Worm (Caenorhabditis elegans) whole organism, mixed stage, embryonic: ENCODE results near the gene C17H11.4.
A peak's percentile ranks its signal among the peaks of the same experiment; 100 is the strongest.

Source experiments
- M03D4.4 ChIP-seq: sonication (generic microtip); optimal IDR thresholded peaks from 2 replicates; lab custom pipeline; 2017; ENCODE audit warnings: mild to moderate bottlenecking, missing genetic modification characterization, missing compliant biosample characterization
- bed-3 ChIP-seq: fragments of 200-800 bp; sonication (Bioruptor generic); optimal IDR thresholded peaks from 3 replicates; lab custom pipeline; 2018; ENCODE audit warnings: mild to moderate bottlenecking, missing genetic modification characterization, moderate library complexity, missing compliant biosample characterization
- blmp-1 ChIP-seq: fragments of 150-350 bp; optimal IDR thresholded peaks from 2 replicates; lab custom pipeline; 2014; ENCODE audit warnings: missing biosample characterization, missing genetic modification characterization
- ceh-39 ChIP-seq: fragments of 150-350 bp; optimal IDR thresholded peaks from 2 replicates; lab custom pipeline; 2014; ENCODE audit warnings: missing biosample characterization, missing genetic modification characterization
- ceh-43 ChIP-seq: fragments of 200-800 bp; sonication (Bioruptor generic); optimal IDR thresholded peaks from 2 replicates; lab custom pipeline; 2018; ENCODE audit warnings: mild to moderate bottlenecking, missing genetic modification characterization, moderate library complexity, missing compliant biosample characterization
- ceh-83 ChIP-seq: fragments of 200-800 bp; sonication (Bioruptor generic); optimal IDR thresholded peaks from 2 replicates; lab custom pipeline; 2018; ENCODE audit warnings: mild to moderate bottlenecking, missing genetic modification characterization, missing compliant biosample characterization
- ces-1 ChIP-seq: fragments of 150-350 bp; optimal IDR thresholded peaks from 2 replicates; lab custom pipeline; 2014; ENCODE audit warnings: missing biosample characterization, missing genetic modification reagents, missing genetic modification characterization
- cnd-1 ChIP-seq: fragments of 200-800 bp; sonication (Bioruptor generic); optimal IDR thresholded peaks from 2 replicates; lab custom pipeline; 2018; ENCODE audit warnings: mild to moderate bottlenecking, missing genetic modification characterization, missing compliant biosample characterization
- drap-1 ChIP-seq: fragments of 200-800 bp; sonication (Bioruptor generic); optimal IDR thresholded peaks from 3 replicates; lab custom pipeline; 2018; ENCODE audit warnings: mild to moderate bottlenecking, missing genetic modification characterization, missing compliant biosample characterization
- elt-1 ChIP-seq: sonication (generic microtip); optimal IDR thresholded peaks from 2 replicates; lab custom pipeline; 2017; ENCODE audit warnings: missing genetic modification characterization, mild to moderate bottlenecking, missing compliant biosample characterization, antibody characterized with exemption, moderate library complexity, borderline replicate concordance; ENCODE audit not compliant: insufficient read depth
- elt-3 ChIP-seq: fragments of 150-350 bp; optimal IDR thresholded peaks from 2 replicates; lab custom pipeline; 2014; ENCODE audit warnings: missing biosample characterization, missing genetic modification characterization
- flh-1 ChIP-seq: fragments of 200-800 bp; sonication (Bioruptor generic); optimal IDR thresholded peaks from 2 replicates; lab custom pipeline; 2018; ENCODE audit warnings: mild to moderate bottlenecking, missing genetic modification characterization, moderate library complexity, missing compliant biosample characterization
- ham-2 ChIP-seq: fragments of 200-800 bp; sonication (Bioruptor generic); optimal IDR thresholded peaks from 2 replicates; lab custom pipeline; 2018; ENCODE audit warnings: mild to moderate bottlenecking, missing genetic modification characterization, missing compliant biosample characterization
- hlh-1 ChIP-seq: fragments of 150-350 bp; optimal IDR thresholded peaks from 2 replicates; lab custom pipeline; 2014; ENCODE audit warnings: missing biosample characterization, missing genetic modification reagents, missing genetic modification characterization
- lin-13 ChIP-seq: fragments of 150-350 bp; optimal IDR thresholded peaks from 2 replicates; lab custom pipeline; 2014; ENCODE audit warnings: missing biosample characterization, missing genetic modification characterization
- lin-32 ChIP-seq: fragments of 200-800 bp; sonication (Bioruptor generic); optimal IDR thresholded peaks from 2 replicates; lab custom pipeline; 2018; ENCODE audit warnings: mild to moderate bottlenecking, missing genetic modification characterization, missing compliant biosample characterization
- lsy-2 ChIP-seq: fragments of 150-350 bp; optimal IDR thresholded peaks from 2 replicates; lab custom pipeline; 2014; ENCODE audit warnings: missing biosample characterization, missing genetic modification characterization
- mab-5 ChIP-seq: fragments of 150-350 bp; optimal IDR thresholded peaks from 2 replicates; lab custom pipeline; 2014; ENCODE audit warnings: missing biosample characterization, missing genetic modification characterization
- mep-1 ChIP-seq: fragments of 150-350 bp; optimal IDR thresholded peaks from 2 replicates; lab custom pipeline; 2017; ENCODE audit warnings: missing biosample characterization, missing genetic modification reagents, missing genetic modification characterization, inconsistent platforms
- mls-2 ChIP-seq: sonication (generic microtip); optimal IDR thresholded peaks from 2 replicates; lab custom pipeline; 2016; ENCODE audit warnings: mild to moderate bottlenecking, missing genetic modification characterization, moderate library complexity, missing compliant biosample characterization
- nhr-12 ChIP-seq: fragments of 150-350 bp; optimal IDR thresholded peaks from 2 replicates; lab custom pipeline; 2014; ENCODE audit warnings: missing biosample characterization, missing genetic modification characterization
- nhr-2 ChIP-seq: fragments of 150-350 bp; optimal IDR thresholded peaks from 2 replicates; lab custom pipeline; 2014; ENCODE audit warnings: missing biosample characterization, missing genetic modification characterization
- nhr-237 ChIP-seq: fragments of 150-350 bp; optimal IDR thresholded peaks from 2 replicates; lab custom pipeline; 2014; ENCODE audit warnings: missing biosample characterization, missing genetic modification characterization
- nhr-28 ChIP-seq: fragments of 150-350 bp; optimal IDR thresholded peaks from 2 replicates; lab custom pipeline; 2014; ENCODE audit warnings: missing biosample characterization, missing genetic modification characterization
- nhr-76 ChIP-seq: sonication (generic microtip); optimal IDR thresholded peaks from 2 replicates; lab custom pipeline; 2017; ENCODE audit warnings: missing biosample characterization, missing genetic modification characterization
- pha-4 ChIP-seq: fragments of 150-350 bp; optimal IDR thresholded peaks from 2 replicates; lab custom pipeline; 2018; ENCODE audit warnings: missing biosample characterization, missing genetic modification reagents, missing genetic modification characterization
- sem-2 ChIP-seq: fragments of 200-800 bp; sonication (Bioruptor generic); optimal IDR thresholded peaks from 2 replicates; lab custom pipeline; 2018; ENCODE audit warnings: mild to moderate bottlenecking, missing genetic modification characterization, missing compliant biosample characterization
- snpc-4 ChIP-seq: fragments of 150-350 bp; optimal IDR thresholded peaks from 2 replicates; lab custom pipeline; 2014; ENCODE audit warnings: missing biosample characterization, missing genetic modification characterization
- sptf-1 ChIP-seq: sonication (generic microtip); optimal IDR thresholded peaks from 2 replicates; lab custom pipeline; 2017; ENCODE audit warnings: mild to moderate bottlenecking, missing genetic modification characterization, moderate library complexity, missing compliant biosample characterization
- tbx-8 ChIP-seq: fragments of 200-800 bp; sonication (Bioruptor generic); optimal IDR thresholded peaks from 2 replicates; lab custom pipeline; 2018; ENCODE audit warnings: mild to moderate bottlenecking, missing genetic modification characterization, moderate library complexity, missing compliant biosample characterization
- unc-120 ChIP-seq: sonication (generic microtip); optimal IDR thresholded peaks from 2 replicates; lab custom pipeline; 2017; ENCODE audit warnings: missing genetic modification characterization, missing compliant biosample characterization; ENCODE audit not compliant: poor library complexity, severe bottlenecking
- unc-39 ChIP-seq: fragments of 150-350 bp; optimal IDR thresholded peaks from 2 replicates; lab custom pipeline; 2014; ENCODE audit warnings: missing biosample characterization, missing genetic modification characterization
- unc-62 ChIP-seq: fragments of 150-350 bp; optimal IDR thresholded peaks from 2 replicates; lab custom pipeline; 2014; ENCODE audit warnings: missing biosample characterization, missing genetic modification reagents, missing genetic modification characterization
- zip-8 ChIP-seq: fragments of 150-350 bp; optimal IDR thresholded peaks from 2 replicates; lab custom pipeline; 2014; ENCODE audit warnings: missing biosample characterization, missing genetic modification characterization
- ztf-11 ChIP-seq: fragments of 150-350 bp; optimal IDR thresholded peaks from 2 replicates; lab custom pipeline; 2014; ENCODE audit warnings: missing biosample characterization, missing genetic modification characterization

C17H11.4 gene

DNA sequence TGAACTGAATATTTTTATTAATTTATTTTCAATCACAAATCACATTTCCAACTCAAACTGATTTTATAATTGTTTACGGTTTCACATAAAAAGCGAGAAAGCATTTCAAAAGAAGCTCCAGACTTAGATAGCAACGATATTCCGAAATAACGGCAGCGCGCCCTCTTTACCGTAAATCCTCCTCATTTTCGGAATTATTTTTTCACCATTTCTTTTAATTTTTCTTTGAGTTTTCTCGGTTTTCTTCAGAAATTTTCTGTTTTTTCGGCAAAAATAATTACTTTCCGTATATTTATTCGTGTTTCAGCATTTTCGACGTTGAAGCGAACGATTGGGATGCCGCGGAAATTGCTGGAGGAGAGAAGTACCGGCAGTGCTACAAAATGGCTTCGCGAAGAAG, 34.0 kb downstream of the C17H11.4 start, which contains the start of gene C02B8.1:
Gene C02B8.1 (plus strand): TSS at position 301 of the 400 bp plus-strand sequence.
- TF ChIP-seq lsy-2 (tag; lab: Kevin White, UChicago): no peak
- TF ChIP-seq hlh-1: no peak
- TF ChIP-seq ztf-11 (tag; lab: Kevin White, UChicago): no peak
- no peak for TF ChIP-seq ceh-39
- no peak for TF ChIP-seq flh-1 (GFP tag; lab: Kevin White, UChicago)
- TF ChIP-seq drap-1 (GFP tag; lab: Kevin White, UChicago): no peak
- no peak for TF ChIP-seq lin-32 (GFP tag; lab: Kevin White, UChicago)
- TF ChIP-seq ces-1: no peak
- TF ChIP-seq unc-62 (GFP tag; lab: Kevin White, UChicago): no peak
- no peak for TF ChIP-seq mls-2 (tag; lab: Kevin White, UChicago)
- no peak for TF ChIP-seq nhr-237 (tag; lab: Kevin White, UChicago)
- TF ChIP-seq elt-1 (tag; lab: Kevin White, UChicago): no peak
- TF ChIP-seq nhr-2 (tag; lab: Kevin White, UChicago): no peak
- no peak for TF ChIP-seq ceh-83
- no peak for TF ChIP-seq mab-5 (tag; lab: Kevin White, UChicago)
- no peak for TF ChIP-seq nhr-76 (tag; lab: Kevin White, UChicago)

ce11 chrX:8139146-8139545, 42.3 kb downstream of the C17H11.4 start, which contains the start of gene C02B8.3:
C02B8.3 (plus strand) TSS chrX:8139446.
- TF ChIP-seq drap-1 (GFP tag; lab: Kevin White, UChicago): no peak
- TF ChIP-seq sem-2: no peak
- TF ChIP-seq ceh-43: no peak
- TF ChIP-seq M03D4.4 (tag; lab: Kevin White, UChicago): no peak
- TF ChIP-seq nhr-12 (tag; lab: Kevin White, UChicago): no peak

DNA sequence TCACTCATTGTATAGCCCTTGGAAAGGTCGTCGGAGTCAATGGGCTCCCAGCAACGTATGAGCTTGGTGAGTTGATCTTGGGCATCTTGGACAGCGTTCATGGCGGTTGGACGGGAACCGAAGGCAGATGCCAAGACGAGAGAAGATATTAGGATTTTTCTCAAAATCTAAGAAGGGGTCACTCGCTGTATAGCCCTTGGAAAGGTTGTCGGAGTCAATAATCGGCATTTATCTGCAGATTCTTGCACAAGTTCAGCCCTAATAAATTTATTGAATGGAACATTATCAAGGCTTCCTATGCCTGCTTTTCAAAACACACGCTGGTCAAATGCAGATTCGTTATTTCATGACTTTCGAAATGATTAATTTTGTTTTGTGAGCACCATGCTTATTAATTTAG, 43.7 kb downstream of the C17H11.4 start, which contains the start of gene C02B8.7:
Gene C02B8.7 (minus strand): TSS at position 101 of the 400 bp plus-strand sequence.
- TF ChIP-seq ceh-83 (no peak), lin-13 (tag; lab: Kevin White, UChicago) (no peak), unc-39 (tag; lab: Kevin White, UChicago) (no peak), ceh-43 (no peak), snpc-4 (tag; lab: Kevin White, UChicago) (no peak), unc-62 (GFP tag; lab: Kevin White, UChicago) (no peak), nhr-237 (tag; lab: Kevin White, UChicago) (no peak), nhr-12 (tag; lab: Kevin White, UChicago) (no peak), sptf-1 (tag; lab: Kevin White, UChicago) (no peak), lsy-2 (tag; lab: Kevin White, UChicago) (no peak), elt-3 (tag; lab: Kevin White, UChicago) (no peak), mls-2 (tag; lab: Kevin White, UChicago) (no peak), mab-5 (tag; lab: Kevin White, UChicago) (no peak), sem-2 (no peak), lin-32 (GFP tag; lab: Kevin White, UChicago) (no peak), nhr-28 (tag; lab: Kevin White, UChicago) (no peak), flh-1 (GFP tag; lab: Kevin White, UChicago) (no peak), M03D4.4 (tag; lab: Kevin White, UChicago) (no peak)

- TF ChIP-seq elt-3 (tag; lab: Kevin White, UChicago) (no peak), ces-1 (no peak), hlh-1 (peak; percentile 64), cnd-1 (tag; lab: Kevin White, UChicago) (no peak), nhr-76 (tag; lab: Kevin White, UChicago) (no peak), lin-32 (GFP tag; lab: Kevin White, UChicago) (no peak), nhr-2 (tag; lab: Kevin White, UChicago) (no peak), blmp-1 (no peak), nhr-28 (tag; lab: Kevin White, UChicago) (no peak), mep-1 (tag; lab: Kevin White, UChicago) (peak; percentile 56), ztf-11 (tag; lab: Kevin White, UChicago) (no peak), lin-13 (tag; lab: Kevin White, UChicago) (no peak), ceh-39 (peak; percentile 93), tbx-8 (GFP tag; lab: Kevin White, UChicago) (no peak), unc-120 (tag; lab: Kevin White, UChicago) (peak; percentile 10), drap-1 (GFP tag; lab: Kevin White, UChicago) (no peak), ceh-83 (no peak), elt-1 (tag; lab: Kevin White, UChicago) (no peak), lsy-2 (tag; lab: Kevin White, UChicago) (no peak), flh-1 (GFP tag; lab: Kevin White, UChicago) (no peak), mab-5 (tag; lab: Kevin White, UChicago) (no peak), unc-62 (GFP tag; lab: Kevin White, UChicago) (peak; percentile 20), M03D4.4 (tag; lab: Kevin White, UChicago) (no peak), pha-4 (tag; lab: Kevin White, UChicago) (peak; percentile 80), mls-2 (tag; lab: Kevin White, UChicago) (no peak), nhr-12 (tag; lab: Kevin White, UChicago) (no peak), zip-8 (tag; lab: Kevin White, UChicago) (no peak), ceh-43 (no peak), bed-3 (GFP tag; lab: Kevin White, UChicago) (no peak), sem-2 (no peak), nhr-237 (tag; lab: Kevin White, UChicago) (peak; percentile 19), snpc-4 (tag; lab: Kevin White, UChicago) (no peak), sptf-1 (tag; lab: Kevin White, UChicago) (no peak), ham-2 (peak; percentile 1), unc-39 (tag; lab: Kevin White, UChicago) (no peak)
- TF ChIP-seq, all 35 proteins: peak for 8
Measured at ce11 chrX:8136276-8136891, 45.1 kb downstream of the C17H11.4 start, which contains the start of gene C02B8.6. C02B8.6 (minus strand) TSS chrX:8136326.
